Fruit fly (Drosophila melanogaster) whole organism, embryonic: Measurements from ENCODE around the gene CHES-1-like.
A peak's percentile ranks its signal among the peaks of the same experiment; 100 is the strongest.

ENCODE experiments used
- ATbp ChIP-seq: fragments of 200-800 bp; sonication (Bioruptor generic); optimal IDR thresholded peaks from 2 replicates; lab custom pipeline; 2017; ENCODE audit warnings: missing biosample characterization, mild to moderate bottlenecking, missing genetic modification characterization, missing genetic modification reagents
- C15 ChIP-seq: fragments of 200-800 bp; sonication (Bioruptor generic); IDR thresholded peaks from 3 replicates; pipeline ENCODE4 v1.3.6; 2022; ENCODE audit warnings: missing biosample characterization, missing genetic modification characterization
- CG10147 ChIP-seq: fragments of 200-800 bp; sonication (Bioruptor generic); optimal IDR thresholded peaks from 2 replicates; lab custom pipeline; 2019; ENCODE audit warnings: missing biosample characterization, mild to moderate bottlenecking, missing genetic modification characterization, moderate library complexity
- CG1024 ChIP-seq: fragments of 200-800 bp; sonication (Bioruptor generic); IDR thresholded peaks from 2 replicates; pipeline ENCODE4 v1.3.6; 2022; ENCODE audit warnings: missing biosample characterization, missing genetic modification characterization
- CG10274 ChIP-seq: fragments of 200-800 bp; sonication (Bioruptor generic); optimal IDR thresholded peaks from 3 replicates; lab custom pipeline; 2017; ENCODE audit warnings: missing biosample characterization, mild to moderate bottlenecking, missing genetic modification characterization
- CG11093 ChIP-seq: fragments of 200-800 bp; sonication (Bioruptor generic); IDR thresholded peaks from 3 replicates; pipeline ENCODE4 v1.3.6; 2022; ENCODE audit warnings: missing biosample characterization, missing genetic modification characterization
- CG11723 ChIP-seq: fragments of 200-800 bp; sonication (Bioruptor generic); optimal IDR thresholded peaks from 2 replicates; lab custom pipeline; 2017; ENCODE audit warnings: missing biosample characterization, mild to moderate bottlenecking, missing genetic modification characterization
- CG12236 ChIP-seq: fragments of 200-800 bp; sonication (Bioruptor generic); optimal IDR thresholded peaks from 2 replicates; lab custom pipeline; 2016; ENCODE audit warnings: missing biosample characterization, missing genetic modification characterization
- CG13624 ChIP-seq: fragments of 200-800 bp; sonication (Bioruptor generic); optimal IDR thresholded peaks from 2 replicates; lab custom pipeline; 2016; ENCODE audit warnings: missing biosample characterization, missing genetic modification characterization
- CG17385 ChIP-seq: fragments of 200-800 bp; sonication (Bioruptor generic); optimal IDR thresholded peaks from 3 replicates; lab custom pipeline; 2018; ENCODE audit warnings: missing biosample characterization, mild to moderate bottlenecking, missing genetic modification characterization
- CG2202 ChIP-seq: fragments of 200-800 bp; sonication (Bioruptor generic); optimal IDR thresholded peaks from 2 replicates; lab custom pipeline; 2018; ENCODE audit warnings: missing biosample characterization, mild to moderate bottlenecking, missing genetic modification characterization
- CG30403 ChIP-seq: fragments of 200-800 bp; sonication (Bioruptor generic); optimal IDR thresholded peaks from 3 replicates; lab custom pipeline; 2016; ENCODE audit warnings: missing biosample characterization, missing genetic modification characterization
- CG34376 ChIP-seq: fragments of 200-800 bp; sonication (Bioruptor generic); optimal IDR thresholded peaks from 2 replicates; lab custom pipeline; 2018; ENCODE audit warnings: missing biosample characterization, mild to moderate bottlenecking, missing genetic modification characterization
- CG3838 ChIP-seq: fragments of 200-800 bp; sonication (Bioruptor generic); optimal IDR thresholded peaks from 3 replicates; lab custom pipeline; 2016; ENCODE audit warnings: missing biosample characterization, missing genetic modification characterization
- CG4282 ChIP-seq: fragments of 200-800 bp; sonication (Bioruptor generic); optimal IDR thresholded peaks from 2 replicates; lab custom pipeline; 2016; ENCODE audit warnings: missing biosample characterization, missing genetic modification characterization
- CG4360 ChIP-seq: fragments of 200-800 bp; sonication (Bioruptor generic); IDR thresholded peaks from 2 replicates; pipeline ENCODE4 v1.3.6; 2022; ENCODE audit warnings: missing biosample characterization, missing genetic modification characterization
- CG4854 ChIP-seq: fragments of 200-800 bp; sonication (Bioruptor generic); optimal IDR thresholded peaks from 2 replicates; lab custom pipeline; 2016; ENCODE audit warnings: missing biosample characterization, missing genetic modification characterization, inconsistent platforms
- CG7372 ChIP-seq: fragments of 200-800 bp; sonication (Bioruptor generic); IDR thresholded peaks from 2 replicates; pipeline ENCODE4 v1.3.6; 2022; ENCODE audit warnings: missing biosample characterization, missing genetic modification characterization
- CG8924 ChIP-seq: fragments of 200-800 bp; optimal IDR thresholded peaks from 3 replicates; lab custom pipeline; 2019; ENCODE audit warnings: missing biosample characterization, mild to moderate bottlenecking, missing genetic modification characterization, moderate library complexity
- CG9817 ChIP-seq: fragments of 200-800 bp; sonication (Bioruptor generic); optimal IDR thresholded peaks from 2 replicates; lab custom pipeline; 2018; ENCODE audit warnings: missing biosample characterization, mild to moderate bottlenecking, missing genetic modification characterization, moderate library complexity
- CTCF ChIP-seq: fragments of 200-800 bp; sonication (Bioruptor generic); optimal IDR thresholded peaks from 2 replicates; lab custom pipeline; 2017; ENCODE audit warnings: missing biosample characterization, mild to moderate bottlenecking, missing genetic modification characterization, moderate library complexity
- D ChIP-seq, 2 experiments: fragments of 200-800 bp in 1 of 2; fragments of >200 bp in 1 of 2; sonication (Bioruptor generic) in 1 of 2; optimal IDR thresholded peaks; 2 replicates in 1 of 2; 3 replicates in 1 of 2; lab custom pipeline; 2017; ENCODE audit warnings: mild to moderate bottlenecking in 1 of 2, missing biosample characterization in 1 of 2, missing genetic modification characterization in 1 of 2, missing genetic modification reagents in 1 of 2
- Doc2 ChIP-seq: fragments of 200-800 bp; sonication (Bioruptor generic); IDR thresholded peaks from 2 replicates; pipeline ENCODE4 v1.3.6; 2022; ENCODE audit warnings: missing biosample characterization, missing genetic modification characterization
- Ets65A ChIP-seq: fragments of 200-800 bp; sonication (Bioruptor generic); peaks from one replicate; lab custom pipeline; 2016; ENCODE audit warnings: missing biosample characterization, missing genetic modification characterization
- Hmr ChIP-seq: fragments of 200-800 bp; sonication (Bioruptor generic); optimal IDR thresholded peaks from 3 replicates; lab custom pipeline; 2017; ENCODE audit warnings: mild to moderate bottlenecking, missing biosample characterization, missing genetic modification reagents, missing genetic modification characterization
- Hr78 ChIP-seq, 2 experiments: fragments of 200-800 bp in 1 of 2; fragments of >200 bp in 1 of 2; sonication (Bioruptor generic) in 1 of 2; optimal IDR thresholded peaks; 2 replicates each; lab custom pipeline; 2017 to 2019; ENCODE audit warnings: missing biosample characterization in 2 of 2, missing genetic modification characterization in 2 of 2, mild to moderate bottlenecking in 1 of 2, moderate library complexity in 1 of 2
- MESR4 ChIP-seq: fragments of 200-800 bp; sonication (Bioruptor generic); optimal IDR thresholded peaks from 2 replicates; lab custom pipeline; 2018; ENCODE audit warnings: missing biosample characterization, mild to moderate bottlenecking, missing genetic modification characterization, moderate library complexity
- Mad ChIP-seq: fragments of 200-800 bp; sonication (Bioruptor generic); optimal IDR thresholded peaks from 2 replicates; lab custom pipeline; 2016; ENCODE audit warnings: missing biosample characterization, missing genetic modification characterization
- Med ChIP-seq: fragments of 200-800 bp; sonication (Bioruptor generic); peaks from one replicate; lab custom pipeline; 2016; ENCODE audit warnings: missing biosample characterization, missing genetic modification characterization, mild to moderate bottlenecking, inconsistent platforms, moderate library complexity
- Ptx1 ChIP-seq: fragments of 200-800 bp; sonication (Bioruptor generic); IDR thresholded peaks from 2 replicates; pipeline ENCODE4 v1.3.6; 2022; ENCODE audit warnings: missing biosample characterization, missing genetic modification characterization
- ap ChIP-seq: fragments of 200-800 bp; sonication (Bioruptor generic); IDR thresholded peaks from 2 replicates; pipeline ENCODE4 v1.3.6; 2022; ENCODE audit warnings: missing biosample characterization, missing genetic modification characterization
- ash1 ChIP-seq: fragments of 200-800 bp; sonication (Bioruptor generic); optimal IDR thresholded peaks from 2 replicates; lab custom pipeline; 2018; ENCODE audit warnings: missing biosample characterization, mild to moderate bottlenecking, missing genetic modification characterization
- bowl ChIP-seq: fragments of 200-800 bp; sonication (Bioruptor generic); IDR thresholded peaks from 2 replicates; pipeline ENCODE4 v1.3.6; 2022; ENCODE audit warnings: missing biosample characterization, missing genetic modification characterization
- chinmo ChIP-seq: fragments of 200-800 bp; sonication (Bioruptor generic); IDR thresholded peaks from 4 replicates; pipeline ENCODE4 v1.3.6; 2022; ENCODE audit warnings: missing biosample characterization, missing genetic modification characterization; ENCODE audit not compliant: partially characterized antibody
- danr ChIP-seq: fragments of 200-800 bp; sonication (Bioruptor generic); IDR thresholded peaks from 2 replicates; pipeline ENCODE4 v1.3.6; 2022; ENCODE audit warnings: missing biosample characterization, missing genetic modification characterization
- dati ChIP-seq: fragments of 200-800 bp; sonication (Bioruptor generic); IDR thresholded peaks from 2 replicates; pipeline ENCODE4 v1.3.6; 2022; ENCODE audit warnings: missing biosample characterization, missing genetic modification characterization
- esg ChIP-seq: fragments of 200-800 bp; sonication (Bioruptor generic); conservative IDR thresholded peaks from 2 replicates; pipeline ENCODE4 v1.3.6; 2022; ENCODE audit warnings: missing biosample characterization, missing genetic modification characterization
- exex ChIP-seq: fragments of 200-800 bp; sonication (Bioruptor generic); optimal IDR thresholded peaks from 4 replicates; lab custom pipeline; 2018; ENCODE audit warnings: missing biosample characterization, mild to moderate bottlenecking, missing genetic modification characterization, moderate library complexity
- gem ChIP-seq: fragments of 200-800 bp; sonication (Bioruptor generic); optimal IDR thresholded peaks from 2 replicates; lab custom pipeline; 2019; ENCODE audit warnings: missing biosample characterization, mild to moderate bottlenecking, missing genetic modification characterization, moderate library complexity
- knrl ChIP-seq: fragments of 200-800 bp; sonication (Bioruptor generic); IDR thresholded peaks from 3 replicates; pipeline ENCODE4 v1.3.6; 2022; ENCODE audit warnings: missing biosample characterization, missing genetic modification characterization; ENCODE audit not compliant: partially characterized antibody
- lilli ChIP-seq: fragments of 200-800 bp; sonication (Bioruptor generic); optimal IDR thresholded peaks from 3 replicates; lab custom pipeline; 2016; ENCODE audit warnings: missing biosample characterization, missing genetic modification characterization
- mirr ChIP-seq: fragments of 200-800 bp; sonication (Bioruptor generic); optimal IDR thresholded peaks from 3 replicates; lab custom pipeline; 2018; ENCODE audit warnings: missing biosample characterization, mild to moderate bottlenecking, missing genetic modification characterization
- oc ChIP-seq: fragments of 200-800 bp; sonication (Bioruptor generic); optimal IDR thresholded peaks from 2 replicates; lab custom pipeline; 2018; ENCODE audit warnings: missing biosample characterization, mild to moderate bottlenecking, missing genetic modification characterization, moderate library complexity
- pita ChIP-seq: fragments of 200-800 bp; sonication (Bioruptor generic); optimal IDR thresholded peaks from 2 replicates; lab custom pipeline; 2017; ENCODE audit warnings: missing biosample characterization, mild to moderate bottlenecking, missing genetic modification characterization
- pum ChIP-seq: fragments of 200-800 bp; sonication (Bioruptor generic); optimal IDR thresholded peaks from 2 replicates; lab custom pipeline; 2016; ENCODE audit warnings: missing biosample characterization, missing genetic modification characterization
- sisA ChIP-seq: fragments of 200-800 bp; sonication (Bioruptor generic); IDR thresholded peaks from 2 replicates; pipeline ENCODE4 v1.3.6; 2022; ENCODE audit warnings: missing biosample characterization, missing genetic modification characterization
- so ChIP-seq: fragments of 200-800 bp; sonication (Bioruptor generic); IDR thresholded peaks from 3 replicates; pipeline ENCODE4 v1.3.6; 2022; ENCODE audit warnings: missing biosample characterization, missing genetic modification characterization
- twi ChIP-seq: fragments of 200-800 bp; optimal IDR thresholded peaks from 2 replicates; lab custom pipeline; 2019; ENCODE audit warnings: missing biosample characterization, mild to moderate bottlenecking, missing genetic modification characterization, moderate library complexity
- z ChIP-seq: fragments of 200-800 bp; sonication (Bioruptor generic); IDR thresholded peaks from 3 replicates; pipeline ENCODE4 v1.3.6; 2022; ENCODE audit warnings: missing biosample characterization, missing genetic modification characterization

Gene CHES-1-like

DNA sequence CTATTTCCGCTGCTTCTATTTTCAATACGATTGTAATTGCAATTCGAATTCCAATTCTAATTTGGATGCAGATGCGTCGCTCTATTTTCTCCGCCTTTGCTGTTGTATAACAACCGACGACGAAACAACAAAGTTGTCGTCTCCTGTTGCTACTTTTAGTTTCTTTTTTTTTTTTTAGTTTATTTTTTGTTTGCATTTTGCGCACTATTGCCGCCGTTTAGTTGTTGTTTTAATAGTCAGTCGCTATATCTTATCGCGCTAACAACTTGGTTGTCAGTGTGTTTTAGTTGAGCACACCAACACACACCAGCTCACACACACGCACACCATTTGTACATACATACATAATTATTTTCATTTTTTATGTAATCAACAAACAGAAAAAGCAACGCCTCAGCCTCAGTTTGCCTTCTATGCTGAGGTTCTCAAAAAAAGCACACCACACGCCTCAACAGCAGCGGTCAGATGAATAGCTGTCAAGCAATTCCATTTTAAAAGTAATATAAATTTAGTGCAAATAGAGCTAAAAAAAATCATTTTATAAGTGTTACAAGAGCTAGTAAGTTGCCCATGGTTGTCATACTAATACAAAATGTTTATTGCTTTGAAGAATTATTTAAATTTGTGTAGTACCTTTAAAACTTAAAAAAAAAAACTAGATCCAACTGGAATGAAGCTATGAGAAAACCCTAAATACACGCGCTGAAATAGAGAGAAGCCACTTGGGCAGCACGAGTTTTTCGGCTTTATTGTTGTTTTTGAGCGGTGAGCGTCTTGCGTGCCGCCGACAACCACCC is 7.7 kb downstream of the CHES-1-like start (continued):
- peak; percentile 94 for TF ChIP-seq gem (tag; lab: Kevin White, UChicago)
- TF ChIP-seq danr: no peak
- TF ChIP-seq exex (tag; lab: Kevin White, UChicago): peak; percentile 61
- peak; percentile 48; the same call in 1 of the 2 replicates for TF ChIP-seq ap
- TF ChIP-seq lilli: peak; percentile 61
- no peak for TF ChIP-seq CTCF (GFP tag; lab: Kevin White, UChicago)
- TF ChIP-seq bowl (GFP tag; lab: Robert Waterston, UW): peak; percentile 8; the same call in 1 of the 2 replicates
- peak; percentile 32 for TF ChIP-seq twi (tag; lab: Kevin White, UChicago)
- peak; percentile 52 for TF ChIP-seq mirr (GFP tag; lab: Kevin White, UChicago)
- TF ChIP-seq CG17385 (GFP tag; lab: Kevin White, UChicago): peak; percentile 81
- peak; percentile 71 for TF ChIP-seq ATbp (GFP tag; lab: Kevin White, UChicago)
- TF ChIP-seq CG10147 (GFP tag; lab: Kevin White, UChicago): peak; percentile 76
- peak; percentile 89 for TF ChIP-seq Hmr (GFP tag; lab: Kevin White, UChicago)
- no peak for TF ChIP-seq knrl (GFP tag; lab: Robert Waterston, UW)
- peak; percentile 77 for TF ChIP-seq Ptx1
- TF ChIP-seq CG3838 (GFP tag; lab: Kevin White, UChicago): peak; percentile 37
- peak; percentile 58 for TF ChIP-seq CG13624 (GFP tag; lab: Kevin White, UChicago)
- TF ChIP-seq pum: no peak
- no peak for TF ChIP-seq Doc2 (GFP tag; lab: Robert Waterston, UW)
- peak; percentile 54; the same call in 1 of the 3 replicates for TF ChIP-seq CG11093 (GFP tag; lab: Robert Waterston, UW)
- no peak for TF ChIP-seq CG4282
- TF ChIP-seq CG10274 (GFP tag; lab: Kevin White, UChicago): peak; percentile 65
- TF ChIP-seq so (GFP tag; lab: Robert Waterston, UW): 0 out of 3 replicates have a peak, but pooled peaks have one; percentile 49
- peak; percentile 46; the same call in 1 of the 2 replicates for TF ChIP-seq CG7372 (GFP tag; lab: Robert Waterston, UW)
- TF ChIP-seq ash1 (GFP tag; lab: Kevin White, UChicago): no peak
- no peak for TF ChIP-seq CG2202 (tag; lab: Kevin White, UChicago)
- peak; percentile 38 for TF ChIP-seq CG4854 (GFP tag; lab: Kevin White, UChicago)
- TF ChIP-seq MESR4 (GFP tag; lab: Kevin White, UChicago): no peak
- no peak for TF ChIP-seq CG12236 (GFP tag; lab: Kevin White, UChicago)
- peak; percentile 34 for TF ChIP-seq Mad (GFP tag; lab: Kevin White, UChicago)
- TF ChIP-seq CG9817 (tag; lab: Kevin White, UChicago): peak; percentile 82
- peak; percentile 72 for TF ChIP-seq CG34376 (GFP tag; lab: Kevin White, UChicago)
- peak; percentile 83 for TF ChIP-seq CG8924
- TF ChIP-seq esg (GFP tag; lab: Robert Waterston, UW): peak; percentile 48
- no peak for TF ChIP-seq dati
- TF ChIP-seq D (optimal IDR thresholded peaks at IDR 0.05; lab: Kevin White, UChicago): no peak
- TF ChIP-seq D (GFP tag; optimal IDR thresholded peaks at IDR 0.05; lab: Kevin White, UChicago): peak; percentile 7
- TF ChIP-seq pita (GFP tag; lab: Kevin White, UChicago): no peak
- TF ChIP-seq chinmo: peak; percentile 82; the same call in 3 of the 4 replicates
- TF ChIP-seq CG30403: peak; percentile 76
- no peak for TF ChIP-seq z (GFP tag; lab: Robert Waterston, UW)
- TF ChIP-seq Med (GFP tag; lab: Kevin White, UChicago): peak; percentile 93
- 0 out of 3 replicates have a peak, but pooled peaks have one; percentile 12 for TF ChIP-seq C15
- no peak for TF ChIP-seq CG4360 (GFP tag; lab: Robert Waterston, UW)
- no peak for TF ChIP-seq Hr78 (GFP tag; optimal IDR thresholded peaks at IDR 0.05; lab: Kevin White, UChicago)
- peak; percentile 55 for TF ChIP-seq oc (tag; lab: Kevin White, UChicago)
- TF ChIP-seq sisA (GFP tag; lab: Robert Waterston, UW): peak; percentile 63
- no peak for TF ChIP-seq CG1024 (GFP tag; lab: Robert Waterston, UW)
- peak; percentile 84 for TF ChIP-seq Ets65A (GFP tag; lab: Kevin White, UChicago)
- TF ChIP-seq CG11723 (GFP tag; lab: Kevin White, UChicago): peak; percentile 32
